Fruit fly (Drosophila melanogaster) whole organism, embryonic: ENCODE results near the gene shv.

Experiments
- CG10431 ChIP-seq: fragments of 200-800 bp; sonication (Bioruptor generic); optimal IDR thresholded peaks from 3 replicates; lab custom pipeline; 2018; ENCODE audit warnings: missing biosample characterization, mild to moderate bottlenecking, missing genetic modification characterization
- CG12155 ChIP-seq: fragments of 200-800 bp; sonication (Bioruptor generic); optimal IDR thresholded peaks from 3 replicates; lab custom pipeline; 2016; ENCODE audit warnings: missing biosample characterization, missing genetic modification characterization
- CG12659 ChIP-seq: fragments of 200-800 bp; sonication (Bioruptor generic); optimal IDR thresholded peaks from 3 replicates; lab custom pipeline; 2017; ENCODE audit warnings: mild to moderate bottlenecking, missing biosample characterization, missing genetic modification reagents, missing genetic modification characterization
- CG14667 ChIP-seq: fragments of 200-800 bp; sonication (Bioruptor generic); IDR thresholded peaks from 2 replicates; pipeline ENCODE4 v1.3.6; 2022; ENCODE audit warnings: missing biosample characterization, missing genetic modification characterization
- CG15514 ChIP-seq: fragments of 200-800 bp; sonication (Bioruptor generic); optimal IDR thresholded peaks from 3 replicates; lab custom pipeline; 2017; ENCODE audit warnings: missing biosample characterization, missing genetic modification characterization, mild to moderate bottlenecking, moderate library complexity, missing genetic modification reagents
- CG15601 ChIP-seq: fragments of 200-800 bp; sonication (Bioruptor generic); optimal IDR thresholded peaks from 3 replicates; lab custom pipeline; 2019; ENCODE audit warnings: missing biosample characterization, mild to moderate bottlenecking, missing genetic modification characterization, moderate library complexity
- CG1603 ChIP-seq: fragments of 200-800 bp; sonication (Bioruptor generic); optimal IDR thresholded peaks from 2 replicates; lab custom pipeline; 2019; ENCODE audit warnings: missing biosample characterization, mild to moderate bottlenecking, missing genetic modification characterization, moderate library complexity
- CG1647 ChIP-seq: fragments of 200-800 bp; sonication (Bioruptor generic); optimal IDR thresholded peaks from 3 replicates; lab custom pipeline; 2016; ENCODE audit warnings: missing biosample characterization, missing genetic modification characterization
- CG16813 ChIP-seq: fragments of 200-800 bp; sonication (Bioruptor generic); IDR thresholded peaks from 3 replicates; pipeline ENCODE4 v1.3.6; 2022; ENCODE audit warnings: missing biosample characterization, missing genetic modification characterization; ENCODE audit not compliant: partially characterized antibody
- CG18599 ChIP-seq: fragments of 200-800 bp; sonication (Bioruptor generic); optimal IDR thresholded peaks from 3 replicates; lab custom pipeline; 2017; ENCODE audit warnings: missing biosample characterization, missing genetic modification characterization, mild to moderate bottlenecking, moderate library complexity, missing genetic modification reagents
- CG18619 ChIP-seq: fragments of 200-800 bp; sonication (Bioruptor generic); optimal IDR thresholded peaks from 3 replicates; lab custom pipeline; 2017; ENCODE audit warnings: missing biosample characterization, mild to moderate bottlenecking, missing genetic modification characterization
- CG30431 ChIP-seq: fragments of 200-800 bp; sonication (Bioruptor generic); optimal IDR thresholded peaks from 2 replicates; lab custom pipeline; 2017; ENCODE audit warnings: missing biosample characterization, missing genetic modification characterization
- CG32772 ChIP-seq: fragments of 200-800 bp; sonication (Bioruptor generic); IDR thresholded peaks from 2 replicates; pipeline ENCODE4 v1.3.6; 2022; ENCODE audit warnings: missing biosample characterization, missing genetic modification characterization
- CG34422 ChIP-seq: fragments of 200-800 bp; sonication (Bioruptor generic); IDR thresholded peaks from 3 replicates; pipeline ENCODE4 v1.3.6; 2022; ENCODE audit warnings: missing biosample characterization, missing genetic modification characterization
- CG5180 ChIP-seq: fragments of 200-800 bp; sonication (Bioruptor generic); optimal IDR thresholded peaks from 3 replicates; lab custom pipeline; 2017; ENCODE audit warnings: missing biosample characterization, missing genetic modification characterization, mild to moderate bottlenecking, moderate library complexity, missing genetic modification reagents
- CG6254 ChIP-seq: fragments of 200-800 bp; sonication (Bioruptor generic); optimal IDR thresholded peaks from 3 replicates; lab custom pipeline; 2017; ENCODE audit warnings: mild to moderate bottlenecking, missing biosample characterization, missing genetic modification reagents, missing genetic modification characterization
- CG6272 ChIP-seq: fragments of 200-800 bp; sonication (Bioruptor generic); IDR thresholded peaks from 2 replicates; pipeline ENCODE4 v1.3.6; 2022; ENCODE audit warnings: missing biosample characterization, missing genetic modification characterization
- CG7357 ChIP-seq: fragments of 200-800 bp; sonication (Bioruptor generic); IDR thresholded peaks from 3 replicates; pipeline ENCODE4 v1.3.6; 2022; ENCODE audit warnings: missing biosample characterization, missing genetic modification characterization
- CG7928 ChIP-seq: fragments of 200-800 bp; sonication (Bioruptor generic); optimal IDR thresholded peaks from 2 replicates; lab custom pipeline; 2017; ENCODE audit warnings: missing biosample characterization, mild to moderate bottlenecking, missing genetic modification characterization
- CG8359 ChIP-seq: fragments of 200-800 bp; sonication (Bioruptor generic); optimal IDR thresholded peaks from 2 replicates; lab custom pipeline; 2017; ENCODE audit warnings: missing biosample characterization, mild to moderate bottlenecking, missing genetic modification characterization, borderline replicate concordance
- Dip2 ChIP-seq: fragments of 200-800 bp; sonication (Bioruptor generic); IDR thresholded peaks from 2 replicates; pipeline ENCODE4 v1.3.6; 2022; ENCODE audit warnings: missing biosample characterization, missing genetic modification characterization
- Gsc ChIP-seq: fragments of 200-800 bp; sonication (Bioruptor generic); IDR thresholded peaks from 2 replicates; pipeline ENCODE4 v1.3.6; 2022; ENCODE audit warnings: missing biosample characterization, missing genetic modification characterization
- HLH4C ChIP-seq: fragments of 200-800 bp; sonication (Bioruptor generic); IDR thresholded peaks from 3 replicates; pipeline ENCODE4 v1.3.6; 2022; ENCODE audit warnings: missing biosample characterization, missing genetic modification characterization; ENCODE audit not compliant: partially characterized antibody
- Lim3 ChIP-seq: fragments of 200-800 bp; sonication (Bioruptor generic); IDR thresholded peaks from 2 replicates; pipeline ENCODE4 v1.3.6; 2022; ENCODE audit warnings: missing biosample characterization, missing genetic modification characterization
- Mes4 ChIP-seq: fragments of 200-800 bp; sonication (Bioruptor generic); optimal IDR thresholded peaks from 2 replicates; lab custom pipeline; 2016; ENCODE audit warnings: missing biosample characterization, missing genetic modification characterization
- Mrtf ChIP-seq: fragments of 200-800 bp; sonication (Bioruptor generic); IDR thresholded peaks from 3 replicates; pipeline ENCODE4 v1.3.6; 2022; ENCODE audit warnings: missing biosample characterization, missing genetic modification characterization
- Taf1 ChIP-seq: fragments of 200-800 bp; sonication (Bioruptor generic); IDR thresholded peaks from 2 replicates; pipeline ENCODE4 v1.3.6; 2022; ENCODE audit warnings: missing biosample characterization, missing genetic modification characterization
- Trl ChIP-seq, 3 experiments: fragments of >200 bp in 2 of 3; fragments of 200-800 bp in 1 of 3; sonication (Bioruptor generic) in 1 of 3; optimal IDR thresholded peaks; 2 replicates in 1 of 3; 3 replicates in 2 of 3; lab custom pipeline; 2016 to 2017; ENCODE audit warnings: missing biosample characterization in 1 of 3, missing genetic modification characterization in 1 of 3
- YL-1 ChIP-seq: fragments of 200-800 bp; sonication (Bioruptor generic); optimal IDR thresholded peaks from 3 replicates; lab custom pipeline; 2017; ENCODE audit warnings: missing biosample characterization, mild to moderate bottlenecking, missing genetic modification characterization
- ato ChIP-seq: fragments of 200-800 bp; sonication (Bioruptor generic); IDR thresholded peaks from 2 replicates; pipeline ENCODE4 v1.3.6; 2022; ENCODE audit warnings: missing biosample characterization, missing genetic modification characterization; ENCODE audit not compliant: partially characterized antibody
- bab2 ChIP-seq: fragments of 200-800 bp; sonication (Bioruptor generic); optimal IDR thresholded peaks from 2 replicates; lab custom pipeline; 2016; ENCODE audit warnings: missing biosample characterization, missing genetic modification characterization
- bsh ChIP-seq, 2 experiments: fragments of 200-800 bp; sonication (Bioruptor generic); optimal IDR thresholded peaks; 2 replicates each; lab custom pipeline; 2017 to 2018; ENCODE audit warnings: mild to moderate bottlenecking in 2 of 2, missing biosample characterization in 2 of 2, missing genetic modification characterization in 2 of 2, moderate library complexity in 1 of 2
- cas ChIP-seq: fragments of 200-800 bp; sonication (Bioruptor generic); IDR thresholded peaks from 2 replicates; pipeline ENCODE4 v1.3.6; 2022; ENCODE audit warnings: missing biosample characterization, missing genetic modification characterization
- da ChIP-seq: fragments of 200-800 bp; sonication (Bioruptor generic); optimal IDR thresholded peaks from 2 replicates; lab custom pipeline; 2016; ENCODE audit warnings: missing biosample characterization, missing genetic modification characterization
- jing ChIP-seq: fragments of 200-800 bp; sonication (Bioruptor generic); optimal IDR thresholded peaks from 2 replicates; lab custom pipeline; 2018; ENCODE audit warnings: missing biosample characterization, mild to moderate bottlenecking, missing genetic modification characterization
- luna ChIP-seq: fragments of 200-800 bp; sonication (Bioruptor generic); optimal IDR thresholded peaks from 2 replicates; lab custom pipeline; 2016; ENCODE audit warnings: missing biosample characterization, missing genetic modification characterization
- mirr ChIP-seq: fragments of 200-800 bp; sonication (Bioruptor generic); optimal IDR thresholded peaks from 3 replicates; lab custom pipeline; 2018; ENCODE audit warnings: missing biosample characterization, mild to moderate bottlenecking, missing genetic modification characterization
- odd ChIP-seq: fragments of 200-800 bp; sonication (Bioruptor generic); optimal IDR thresholded peaks from 2 replicates; lab custom pipeline; 2017; ENCODE audit warnings: missing biosample characterization, mild to moderate bottlenecking, missing genetic modification characterization
- org-1 ChIP-seq: fragments of 200-800 bp; sonication (Bioruptor generic); optimal IDR thresholded peaks from 2 replicates; lab custom pipeline; 2017; ENCODE audit warnings: missing biosample characterization, missing genetic modification characterization
- pita ChIP-seq: fragments of 200-800 bp; sonication (Bioruptor generic); optimal IDR thresholded peaks from 2 replicates; lab custom pipeline; 2017; ENCODE audit warnings: missing biosample characterization, mild to moderate bottlenecking, missing genetic modification characterization
- pum ChIP-seq: fragments of 200-800 bp; sonication (Bioruptor generic); optimal IDR thresholded peaks from 2 replicates; lab custom pipeline; 2016; ENCODE audit warnings: missing biosample characterization, missing genetic modification characterization
- pzg ChIP-seq: fragments of 200-800 bp; sonication (Bioruptor generic); optimal IDR thresholded peaks from 3 replicates; lab custom pipeline; 2018; ENCODE audit warnings: missing biosample characterization, mild to moderate bottlenecking, missing genetic modification characterization, moderate library complexity
- schlank ChIP-seq: fragments of 200-800 bp; sonication (Bioruptor generic); optimal IDR thresholded peaks from 2 replicates; lab custom pipeline; 2018; ENCODE audit warnings: missing biosample characterization, mild to moderate bottlenecking, missing genetic modification characterization
- sens ChIP-seq: fragments of 200-800 bp; sonication (Bioruptor generic); peaks from one replicate; lab custom pipeline; 2016; ENCODE audit warnings: missing biosample characterization, missing genetic modification characterization
- shn ChIP-seq: fragments of 200-800 bp; sonication (Bioruptor generic); optimal IDR thresholded peaks from 3 replicates; lab custom pipeline; 2016; ENCODE audit warnings: missing biosample characterization, missing genetic modification characterization
- sqz ChIP-seq: fragments of 200-800 bp; sonication (Bioruptor generic); optimal IDR thresholded peaks from 3 replicates; lab custom pipeline; 2018; ENCODE audit warnings: missing biosample characterization, mild to moderate bottlenecking, missing genetic modification characterization
- unpg ChIP-seq: fragments of 200-800 bp; sonication (Bioruptor generic); optimal IDR thresholded peaks from 3 replicates; lab custom pipeline; 2018; ENCODE audit warnings: missing biosample characterization, mild to moderate bottlenecking, missing genetic modification characterization, moderate library complexity
- zen2 ChIP-seq: fragments of 200-800 bp; sonication (Bioruptor generic); IDR thresholded peaks from 3 replicates; pipeline ENCODE4 v1.3.6; 2022; ENCODE audit warnings: missing biosample characterization, missing genetic modification characterization; ENCODE audit not compliant: partially characterized antibody

Gene shv

dm6 chr2L:414593-415399, 38.1 kb upstream of the shv start, which contains the start of the genes AP-2alpha and ebi (continued):
- TF ChIP-seq CG14667 (GFP tag; lab: Robert Waterston, UW) (peak; percentile 86), sqz (GFP tag; lab: Kevin White, UChicago) (peak; percentile 22), bab2 (peak; percentile 94), CG18619 (GFP tag; lab: Kevin White, UChicago) (peak; percentile 87), unpg (GFP tag; lab: Kevin White, UChicago) (peak; percentile 70), luna (GFP tag; lab: Kevin White, UChicago) (peak; percentile 67), Dip2 (GFP tag; lab: Robert Waterston, UW) (0 out of 2 replicates have a peak, but pooled peaks have one; percentile 45), CG6272 (GFP tag; lab: Robert Waterston, UW) (peak; percentile 92), CG1603 (peak; percentile 90), pita (GFP tag; lab: Kevin White, UChicago) (no peak), YL-1 (GFP tag; lab: Kevin White, UChicago) (peak; percentile 91), CG8359 (peak; percentile 57), CG32772 (GFP tag; lab: Robert Waterston, UW) (peak; percentile 91), mirr (GFP tag; lab: Kevin White, UChicago) (peak; percentile 26), CG6254 (no peak), Taf1 (peak; percentile 77), pzg (GFP tag; lab: Kevin White, UChicago) (peak; percentile 82), schlank (peak; percentile 67), CG7928 (peak; percentile 98), CG7357 (GFP tag; lab: Robert Waterston, UW) (peak; percentile 74; the same call in 2 of the 3 replicates), CG15514 (GFP tag; lab: Kevin White, UChicago) (peak; percentile 86), ato (GFP tag; lab: Robert Waterston, UW) (no peak), HLH4C (GFP tag; lab: Robert Waterston, UW) (no peak), CG34422 (peak; percentile 84), Lim3 (GFP tag; lab: Robert Waterston, UW) (peak; percentile 76), CG10431 (GFP tag; lab: Kevin White, UChicago) (peak; percentile 70), bsh (GFP tag; optimal IDR thresholded peaks at IDR 0.05; lab: Kevin White, UChicago) (peak in 1 of 2 experiments; percentile 75), pum (GFP tag; lab: Kevin White, UChicago) (peak; percentile 96), CG12659 (GFP tag; lab: Kevin White, UChicago) (peak; percentile 95), CG16813 (GFP tag; lab: Robert Waterston, UW) (no peak), CG12155 (GFP tag; lab: Kevin White, UChicago) (peak; percentile 90), jing (peak; percentile 59), CG18599 (GFP tag; lab: Kevin White, UChicago) (peak; percentile 84), sens (GFP tag; lab: Kevin White, UChicago) (peak; percentile 98), Trl (optimal IDR thresholded peaks at IDR 0.05; lab: Kevin White, UChicago) (no peak), Trl (GFP tag; optimal IDR thresholded peaks at IDR 0.05; lab: Kevin White, UChicago) (peak; percentile 90), cas (GFP tag; lab: Robert Waterston, UW) (peak; percentile 75; the same call in 1 of the 2 replicates), odd (GFP tag; lab: Kevin White, UChicago) (peak; percentile 60), Mrtf (peak; percentile 84), CG1647 (GFP tag; lab: Kevin White, UChicago) (peak; percentile 80), zen2 (GFP tag; lab: Robert Waterston, UW) (no peak), org-1 (GFP tag; lab: Kevin White, UChicago) (peak; percentile 60), Gsc (peak; percentile 76), da (peak; percentile 78), CG30431 (GFP tag; lab: Kevin White, UChicago) (peak; percentile 80), CG15601 (tag; lab: Kevin White, UChicago) (peak; percentile 78), Mes4 (GFP tag; lab: Kevin White, UChicago) (peak; percentile 91), shn (peak; percentile 96), CG5180 (peak; percentile 39)
